Fruit fly (Drosophila melanogaster): Measurements from ENCODE around the gene Noc2.

The Noc2 gene

dm6 chr2L:21158554-21158953 is 4.9 kb upstream of the Noc2 start, which contains the start of the genes Coq3 and Pld3 (continued):
- TF ChIP-seq Eip93F (GFP tag; optimal IDR thresholded peaks at IDR 0.05): peak; percentile 93
- peak; percentile 94 for TF ChIP-seq CG6163 (GFP tag; IDR thresholded peaks at IDR 0.05)
- TF ChIP-seq ss (GFP tag; optimal IDR thresholded peaks at IDR 0.05): peak; percentile 78 to 89
- TF ChIP-seq CG34406 (GFP tag; optimal IDR thresholded peaks at IDR 0.05): peak; percentile 95
- TF ChIP-seq CG7368 (GFP tag; optimal IDR thresholded peaks at IDR 0.05): peak; percentile 93
- peak; percentile 84 for TF ChIP-seq Sox15 (GFP tag; optimal IDR thresholded peaks at IDR 0.05)
- peak; percentile 95 for TF ChIP-seq pdm3 (GFP tag; optimal IDR thresholded peaks at IDR 0.05)
- TF ChIP-seq Lpt (GFP tag; optimal IDR thresholded peaks at IDR 0.05): peak; percentile 91
- TF ChIP-seq fd59A (GFP tag; optimal IDR thresholded peaks at IDR 0.05): peak; percentile 82
- TF ChIP-seq CG4318 (GFP tag; optimal IDR thresholded peaks at IDR 0.05): peak; percentile 85
- peak; percentile 90 for TF ChIP-seq Ets21C (GFP tag; optimal IDR thresholded peaks at IDR 0.05)
- peak; percentile 85 for TF ChIP-seq CG11902 (GFP tag; optimal IDR thresholded peaks at IDR 0.05)
- no peak for TF ChIP-seq svp (GFP tag)
- TF ChIP-seq Ets96B (tag; optimal IDR thresholded peaks at IDR 0.05): peak; percentile 91
- TF ChIP-seq Sox14 (GFP tag; optimal IDR thresholded peaks at IDR 0.05): peak; percentile 96
- peak; percentile 88 for TF ChIP-seq dsx (GFP tag; optimal IDR thresholded peaks at IDR 0.05; ENCODE audit: poor library complexity, severe bottlenecking)
- TF ChIP-seq CG6854 (GFP tag; optimal IDR thresholded peaks at IDR 0.05): peak; percentile 87
- peak; percentile 97 for TF ChIP-seq OdsH (GFP tag; optimal IDR thresholded peaks at IDR 0.05)
- peak; percentile 80 for TF ChIP-seq fkh (GFP tag; optimal IDR thresholded peaks at IDR 0.05)
- TF ChIP-seq CG8632 (GFP tag; optimal IDR thresholded peaks at IDR 0.05): peak; percentile 95
- peak; percentile 94 for TF ChIP-seq Eip75B (GFP tag; optimal IDR thresholded peaks at IDR 0.05)
- TF ChIP-seq CG6808 (GFP tag; optimal IDR thresholded peaks at IDR 0.05): peak; percentile 89
- peak; percentile 92 for TF ChIP-seq CG32006 (GFP tag; optimal IDR thresholded peaks at IDR 0.05)
- peak; percentile 82 to 91 for TF ChIP-seq salr (GFP tag; optimal IDR thresholded peaks at IDR 0.05)
- peak; percentile 95 for TF ChIP-seq net (GFP tag; optimal IDR thresholded peaks at IDR 0.05)
- TF ChIP-seq CG16779 (tag; optimal IDR thresholded peaks at IDR 0.05): no peak
- peak; percentile 92 for TF ChIP-seq CG11762 (GFP tag; optimal IDR thresholded peaks at IDR 0.05; ENCODE audit: insufficient read depth)
- TF ChIP-seq CG6276 (GFP tag; optimal IDR thresholded peaks at IDR 0.05): no peak
- TF ChIP-seq Gug (GFP tag; IDR thresholded peaks at IDR 0.05): peak; percentile 88
- peak; percentile 98 for TF ChIP-seq achi (GFP tag; optimal IDR thresholded peaks at IDR 0.05)
- TF ChIP-seq CG8119 (GFP tag; IDR thresholded peaks at IDR 0.05): peak; percentile 88; the same call in 2 of the 3 replicates
- peak; percentile 94 for TF ChIP-seq topi (GFP tag; optimal IDR thresholded peaks at IDR 0.05)
- peak; percentile 87 for TF ChIP-seq dac (GFP tag; optimal IDR thresholded peaks at IDR 0.05)
- TF ChIP-seq Hr39 (GFP tag; optimal IDR thresholded peaks at IDR 0.05): peak; percentile 94
- peak; percentile 86 for TF ChIP-seq CG11294 (GFP tag; IDR thresholded peaks at IDR 0.05)
- TF ChIP-seq CG15336 (GFP tag; IDR thresholded peaks at IDR 0.05): peak; percentile 88

dm6 chr2L:21162875-21163274 is 566 bp upstream of the Noc2 start, which contains the start of gene Nbr:
Gene Nbr (minus strand): TSS chr2L:21163083.
- TF ChIP-seq CG11902 (GFP tag; optimal IDR thresholded peaks at IDR 0.05) (no peak), svp (GFP tag) (no peak), CG10669 (GFP tag; optimal IDR thresholded peaks at IDR 0.05) (no peak), CG6163 (GFP tag; IDR thresholded peaks at IDR 0.05) (0 out of 3 replicates have a peak, but pooled peaks have one; percentile 14), Ets96B (tag; optimal IDR thresholded peaks at IDR 0.05) (no peak), fd85E (GFP tag; optimal IDR thresholded peaks at IDR 0.05) (no peak), CG6854 (GFP tag; optimal IDR thresholded peaks at IDR 0.05) (no peak)

dm6 chr2L:21166422-21166821 is 3.0 kb downstream of the Noc2 start:
- TF ChIP-seq vri (GFP tag; optimal IDR thresholded peaks at IDR 0.05) (peak; percentile 67), OdsH (GFP tag; optimal IDR thresholded peaks at IDR 0.05) (no peak), Eip93F (GFP tag; optimal IDR thresholded peaks at IDR 0.05) (no peak), cyc (GFP tag; optimal IDR thresholded peaks at IDR 0.05) (peak; percentile 10), svp (GFP tag) (no peak), CG6792 (GFP tag; optimal IDR thresholded peaks at IDR 0.05) (no peak), Smox (GFP tag; optimal IDR thresholded peaks at IDR 0.05) (no peak), esn (GFP tag; optimal IDR thresholded peaks at IDR 0.05) (peak; percentile 30), fkh (GFP tag; optimal IDR thresholded peaks at IDR 0.05) (no peak), Sox14 (GFP tag; optimal IDR thresholded peaks at IDR 0.05) (peak; percentile 12), Hr38 (GFP tag; optimal IDR thresholded peaks at IDR 0.05) (no peak), CG8632 (GFP tag; optimal IDR thresholded peaks at IDR 0.05) (no peak), achi (GFP tag; optimal IDR thresholded peaks at IDR 0.05) (peak; percentile 57), CG1621 (tag; optimal IDR thresholded peaks at IDR 0.05) (peak; percentile 4), CG8119 (GFP tag; IDR thresholded peaks at IDR 0.05) (no peak), dsx (GFP tag; optimal IDR thresholded peaks at IDR 0.05; ENCODE audit: poor library complexity, severe bottlenecking) (no peak)

Data from whole organism, prepupa.